Fruit fly (Drosophila melanogaster): Measurements from ENCODE around the gene CG6830.

DNA sequence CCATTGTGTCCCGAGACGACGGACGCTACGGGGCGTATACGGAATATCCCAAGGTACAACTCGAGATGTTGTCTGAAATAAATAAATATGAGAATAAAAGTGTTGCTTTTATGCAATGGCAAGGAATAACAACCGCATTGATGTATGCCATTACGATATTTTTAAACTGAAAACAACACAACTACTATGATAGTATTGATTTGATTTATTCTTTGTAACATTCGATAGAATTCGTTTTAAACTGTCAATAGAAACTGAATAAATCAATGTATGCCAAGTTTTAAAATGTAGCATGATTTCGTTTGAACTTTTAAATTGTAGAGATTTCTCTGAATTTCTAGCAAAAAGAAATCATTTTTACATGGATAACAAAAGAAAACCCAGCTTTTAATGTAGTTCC is 12.1 kb upstream of the CG6830 start, which contains the start of gene CG14717:
- TF ChIP-seq psq (optimal IDR thresholded peaks at IDR 0.05), result no peak
- no peak for TF ChIP-seq usp (GFP tag; optimal IDR thresholded peaks at IDR 0.05)
- no peak for TF ChIP-seq CG8478 (optimal IDR thresholded peaks at IDR 0.05)
- TF ChIP-seq EcR (GFP tag; optimal IDR thresholded peaks at IDR 0.05), result no peak

All from whole organism.